Worm (Caenorhabditis elegans) whole organism, L1 larva: Measurements from ENCODE around the gene gur-5.

Experiments
- lin-13 ChIP-seq: fragments of 150-350 bp; optimal IDR thresholded peaks from 2 replicates; lab custom pipeline; 2014; ENCODE audit warnings: missing biosample characterization, missing genetic modification reagents, missing genetic modification characterization
- nhr-77 ChIP-seq: fragments of 150-350 bp; optimal IDR thresholded peaks from 2 replicates; lab custom pipeline; 2014; ENCODE audit warnings: missing biosample characterization, missing genetic modification characterization
- skn-1 ChIP-seq: fragments of 150-350 bp; optimal IDR thresholded peaks from 2 replicates; lab custom pipeline; 2014; ENCODE audit warnings: missing biosample characterization, missing genetic modification characterization
- snpc-4 ChIP-seq: fragments of 150-350 bp; optimal IDR thresholded peaks from 2 replicates; lab custom pipeline; 2014; ENCODE audit warnings: missing biosample characterization, missing genetic modification characterization

- TF ChIP-seq lin-13 (GFP tag; lab: Kevin White, UChicago) = no peak
- TF ChIP-seq nhr-77 (tag; lab: Kevin White, UChicago) = no peak
- TF ChIP-seq snpc-4 (tag; lab: Kevin White, UChicago) = no peak
- no peak for TF ChIP-seq skn-1
Measured at ce11 chrII:5308961-5309360, 23.8 kb downstream of the gur-5 start.
